Worm (Caenorhabditis elegans) whole organism, L4/young adult: ENCODE measurements around the gene C47D12.4.

Experiments
- dao-5 ChIP-seq: sonication (generic microtip); optimal IDR thresholded peaks from 2 replicates; lab custom pipeline; 2016; ENCODE audit warnings: missing genotype, missing genetic modification characterization, moderate library complexity, missing compliant biosample characterization
- him-1 ChIP-seq: sonication (generic microtip); optimal IDR thresholded peaks from 2 replicates; lab custom pipeline; 2016; ENCODE audit warnings: missing genotype, missing genetic modification reagents, missing genetic modification characterization, missing compliant biosample characterization

DNA sequence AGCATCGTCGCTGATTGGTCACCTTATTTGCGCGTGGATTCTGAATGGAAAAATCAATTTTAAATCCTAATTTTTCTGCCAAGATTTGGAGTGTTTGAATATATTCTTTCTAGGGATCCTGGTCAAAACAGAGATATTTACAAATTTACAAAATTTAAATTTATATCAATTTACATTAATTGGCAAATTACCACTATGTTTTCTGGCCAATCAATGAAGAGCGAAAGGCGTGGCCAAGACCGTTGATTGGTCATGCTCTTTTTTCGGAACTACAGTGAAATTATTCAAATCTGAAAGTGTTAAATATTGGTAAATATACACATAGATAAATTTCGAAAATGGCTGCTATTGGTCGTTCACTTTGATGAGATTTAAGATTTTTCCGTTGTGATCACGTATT lies 38.8 kb upstream of the C47D12.4 start:
- TF ChIP-seq dao-5 = no peak
- no peak for TF ChIP-seq him-1 (tag; lab: Kevin White, UChicago)
